Worm (Caenorhabditis elegans) whole organism, midembryonic: ENCODE data around the gene Y34B4A.4.

ENCODE experiments used
- T22C8.4 ChIP-seq: fragments of 200-800 bp; sonication (Bioruptor generic); IDR thresholded peaks from 2 replicates; pipeline ENCODE4 v1.3.6; 2022; ENCODE audit warnings: missing genetic modification characterization, missing compliant biosample characterization
- cog-1 ChIP-seq: sonication (generic microtip); optimal IDR thresholded peaks from 2 replicates; lab custom pipeline; 2016; ENCODE audit warnings: missing genetic modification characterization, missing compliant biosample characterization
- flt-1 ChIP-seq: fragments of 200-800 bp; sonication (Bioruptor generic); IDR thresholded peaks from 2 replicates; pipeline ENCODE4 v1.3.6; 2022; ENCODE audit warnings: missing genetic modification characterization, missing compliant biosample characterization
- klf-2 ChIP-seq: fragments of 200-800 bp; sonication (Bioruptor generic); conservative IDR thresholded peaks from 2 replicates; pipeline ENCODE4 v1.3.6; 2022; ENCODE audit warnings: missing genetic modification reagents, missing genetic modification characterization, missing compliant biosample characterization
- med-1 ChIP-seq: sonication (generic microtip); optimal IDR thresholded peaks from 2 replicates; lab custom pipeline; 2017; ENCODE audit warnings: missing genetic modification characterization, mild to moderate bottlenecking, missing compliant biosample characterization, antibody characterized with exemption, missing genetic modification reagents; ENCODE audit not compliant: insufficient read depth
- ref-1 ChIP-seq: fragments of 200-800 bp; sonication (Bioruptor generic); conservative IDR thresholded peaks from 2 replicates; pipeline ENCODE4 v1.3.6; 2022; ENCODE audit warnings: missing genetic modification reagents, missing genetic modification characterization, missing compliant biosample characterization
- tab-1 ChIP-seq: fragments of 200-800 bp; sonication (Bioruptor generic); IDR thresholded peaks from 2 replicates; pipeline ENCODE4 v1.3.6; 2022; ENCODE audit warnings: missing genetic modification characterization, missing compliant biosample characterization
- ztf-23 ChIP-seq: fragments of 200-800 bp; sonication (Bioruptor generic); IDR thresholded peaks from 2 replicates; pipeline ENCODE4 v1.3.6; 2022; ENCODE audit warnings: missing genetic modification reagents, missing genetic modification characterization, missing compliant biosample characterization
- ztf-29 ChIP-seq: fragments of 200-800 bp; sonication (Bioruptor generic); IDR thresholded peaks from 2 replicates; pipeline ENCODE4 v1.3.6; 2022; ENCODE audit warnings: missing genetic modification reagents, missing genetic modification characterization, missing compliant biosample characterization

DNA sequence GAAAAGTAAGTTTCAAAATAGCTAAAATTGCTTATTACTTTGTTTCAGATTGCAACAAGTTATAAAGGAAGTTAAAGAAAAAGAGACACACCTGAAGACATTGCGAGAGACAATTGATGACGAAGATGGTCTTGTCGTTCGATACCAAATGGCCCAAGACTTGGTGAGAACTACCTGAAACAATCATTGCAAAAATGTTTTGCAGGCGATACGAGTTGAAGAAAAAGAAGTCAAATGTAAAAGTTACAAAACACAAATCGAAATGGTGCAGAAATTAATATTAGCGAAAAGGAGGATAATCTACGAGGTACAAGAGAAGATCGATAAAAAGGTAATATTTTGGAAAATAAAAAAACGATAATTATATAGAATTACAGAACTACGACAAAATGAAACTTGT, 15.5 kb downstream of the Y34B4A.4 start, which contains the start of gene rga-8:
- no peak for TF ChIP-seq T22C8.4 (GFP tag; lab: Robert Waterston, UW)
- no peak for TF ChIP-seq flt-1 (GFP tag; lab: Robert Waterston, UW)
- no peak for TF ChIP-seq ref-1 (GFP tag; lab: Robert Waterston, UW)
- no peak for TF ChIP-seq ztf-23
- no peak for TF ChIP-seq cog-1 (tag; lab: Kevin White, UChicago)
- no peak for TF ChIP-seq ztf-29 (GFP tag; lab: Robert Waterston, UW)
- TF ChIP-seq med-1: no peak
- no peak for TF ChIP-seq klf-2 (GFP tag; lab: Robert Waterston, UW)
- no peak for TF ChIP-seq tab-1 (GFP tag; lab: Robert Waterston, UW)
